Worm (Caenorhabditis elegans): ENCODE measurements around the gene mask-1.

mask-1 gene

DNA sequence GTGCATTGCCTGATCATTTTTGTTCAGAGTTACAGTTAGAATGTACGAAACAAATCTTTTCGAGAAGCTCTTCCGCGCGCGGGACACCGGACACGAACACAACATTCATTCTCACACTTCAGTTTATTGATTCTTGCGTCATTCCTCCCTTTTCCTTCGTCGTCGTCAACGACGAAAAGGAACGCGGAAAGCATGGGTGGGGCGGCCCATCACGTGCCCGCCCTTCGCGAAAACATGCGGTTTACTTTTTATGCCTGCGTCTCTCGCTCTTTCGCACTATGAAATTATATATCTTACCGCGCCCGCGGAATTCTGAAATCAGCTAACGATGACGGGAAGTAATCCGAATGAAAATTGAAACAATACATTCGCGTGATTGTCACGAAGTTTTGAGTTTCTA lies 5.9 kb downstream of the mask-1 start (continued):
- no peak for TF ChIP-seq ZK546.5 (tag; optimal IDR thresholded peaks at IDR 0.05)
- TF ChIP-seq nhr-77 (tag; optimal IDR thresholded peaks at IDR 0.05) = no peak
- TF ChIP-seq ceh-82 (tag; optimal IDR thresholded peaks at IDR 0.05) = no peak
- TF ChIP-seq daf-12 (tag; optimal IDR thresholded peaks at IDR 0.05) = no peak
- peak; percentile 33 for TF ChIP-seq elt-2 (tag; optimal IDR thresholded peaks at IDR 0.05)
- peak; percentile 13 for TF ChIP-seq nhr-25 (tag; optimal IDR thresholded peaks at IDR 0.05)
- no peak for TF ChIP-seq egl-27 (tag; optimal IDR thresholded peaks at IDR 0.05)
- no peak for TF ChIP-seq pqm-1 (tag; optimal IDR thresholded peaks at IDR 0.05)

DNA sequence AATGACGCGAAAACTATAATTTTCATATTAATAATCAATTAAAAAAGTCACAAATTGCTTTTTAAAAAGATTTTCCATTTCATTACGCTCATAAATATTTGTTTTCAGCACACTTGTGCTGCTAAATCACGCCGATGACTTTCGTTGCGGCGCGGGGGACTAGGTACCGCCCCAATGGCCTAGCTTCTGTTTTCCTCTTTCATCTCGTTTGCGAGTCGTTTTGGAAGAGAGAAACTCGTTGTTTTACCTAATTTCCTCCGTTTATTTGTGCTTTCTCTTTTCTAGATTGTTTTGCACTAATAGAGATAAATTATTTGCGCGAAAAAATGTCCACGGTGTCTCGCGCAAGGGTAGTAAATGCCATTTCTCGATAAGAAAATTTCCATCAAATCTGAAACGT lies 6.3 kb downstream of the mask-1 start:
- no peak for TF ChIP-seq ZK546.5 (tag; optimal IDR thresholded peaks at IDR 0.05)
- TF ChIP-seq hmg-11 (tag; optimal IDR thresholded peaks at IDR 0.05) = no peak
- TF ChIP-seq ceh-28 (tag; optimal IDR thresholded peaks at IDR 0.05) = no peak
- no peak for TF ChIP-seq snpc-4 (tag; optimal IDR thresholded peaks at IDR 0.05)
- no peak for TF ChIP-seq tbx-2 (tag; optimal IDR thresholded peaks at IDR 0.05)
- no peak for TF ChIP-seq lin-15B (tag; optimal IDR thresholded peaks at IDR 0.05)
- no peak for TF ChIP-seq ceh-16 (tag; optimal IDR thresholded peaks at IDR 0.05)
- TF ChIP-seq nhr-12 (tag; optimal IDR thresholded peaks at IDR 0.05) = no peak
- TF ChIP-seq sea-2 (GFP tag; optimal IDR thresholded peaks at IDR 0.05) = no peak

DNA sequence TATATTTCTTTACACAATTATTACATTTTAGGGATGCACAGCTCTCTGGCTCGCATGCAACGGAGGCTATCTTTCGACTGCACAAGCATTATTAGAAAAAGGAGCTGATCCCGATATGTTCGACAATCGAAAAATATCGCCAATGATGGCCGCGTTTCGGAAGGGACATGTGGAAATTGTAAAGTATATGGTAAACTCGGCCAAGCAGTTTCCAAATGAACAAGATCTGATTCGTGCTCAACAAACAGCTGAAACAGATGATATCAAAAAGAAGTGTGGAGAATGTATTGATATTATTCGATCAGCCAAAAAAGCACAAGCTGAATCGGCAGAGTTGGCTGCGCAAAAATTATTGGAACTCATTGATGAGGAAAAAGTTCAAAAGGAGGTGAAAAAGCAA lies 8.2 kb downstream of the mask-1 start:
- TF ChIP-seq ceh-16 (tag; optimal IDR thresholded peaks at IDR 0.05) = no peak
- no peak for TF ChIP-seq zag-1 (tag; optimal IDR thresholded peaks at IDR 0.05)
- TF ChIP-seq hmg-11 (tag; optimal IDR thresholded peaks at IDR 0.05) = no peak
- TF ChIP-seq pha-4 (tag; optimal IDR thresholded peaks at IDR 0.05) = no peak
- TF ChIP-seq nhr-67 (tag; optimal IDR thresholded peaks at IDR 0.05) = no peak
- no peak for TF ChIP-seq ceh-9 (tag; optimal IDR thresholded peaks at IDR 0.05)
- no peak for TF ChIP-seq nhr-11 (tag; optimal IDR thresholded peaks at IDR 0.05)
- TF ChIP-seq fos-1 (tag; optimal IDR thresholded peaks at IDR 0.05) = no peak
- TF ChIP-seq eor-1 (tag; optimal IDR thresholded peaks at IDR 0.05) = no peak
- no peak for TF ChIP-seq aly-2 (tag; optimal IDR thresholded peaks at IDR 0.05)
- TF ChIP-seq nfya-1 (tag; optimal IDR thresholded peaks at IDR 0.05; ENCODE audit: insufficient read depth) = no peak

DNA sequence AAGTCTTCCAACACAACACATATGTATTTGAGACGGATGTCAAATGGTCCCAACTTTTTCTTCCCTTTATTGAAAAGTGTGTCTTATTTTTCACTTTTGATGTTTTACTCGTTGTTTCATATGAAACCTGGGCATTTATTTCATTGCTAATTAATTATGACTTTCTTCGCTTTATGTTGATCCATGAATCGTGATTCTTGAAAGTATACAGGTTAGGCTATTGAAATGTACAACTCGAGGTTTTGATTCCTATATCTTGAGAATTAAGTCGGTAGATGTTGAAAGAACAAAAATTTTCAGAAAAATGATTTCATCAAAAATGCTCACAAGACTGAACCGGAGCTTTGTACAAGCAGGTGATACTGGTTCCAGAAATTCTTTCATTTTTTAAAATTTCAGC lies 12.4 kb downstream of the mask-1 start, which contains the start of gene nfu-1:
Gene nfu-1, plus strand, starts transcription at position 301 of the 400 bp plus-strand sequence.
- no peak for TF ChIP-seq unc-39 (tag; optimal IDR thresholded peaks at IDR 0.05)
- no peak for TF ChIP-seq ama-1 (optimal IDR thresholded peaks at IDR 0.05)
- no peak for TF ChIP-seq pha-4 (tag; optimal IDR thresholded peaks at IDR 0.05)
- no peak for TF ChIP-seq nhr-12 (tag; optimal IDR thresholded peaks at IDR 0.05)
- TF ChIP-seq nhr-77 (tag; optimal IDR thresholded peaks at IDR 0.05) = no peak
- TF ChIP-seq nhr-25 (tag; optimal IDR thresholded peaks at IDR 0.05) = no peak
- TF ChIP-seq elt-3 (tag; optimal IDR thresholded peaks at IDR 0.05) = no peak
- no peak for TF ChIP-seq lin-39 (tag; optimal IDR thresholded peaks at IDR 0.05)
- no peak for TF ChIP-seq eor-1 (tag; optimal IDR thresholded peaks at IDR 0.05)
- no peak for TF ChIP-seq nhr-237 (tag; optimal IDR thresholded peaks at IDR 0.05)
- TF ChIP-seq elt-2 (tag; optimal IDR thresholded peaks at IDR 0.05) = no peak

DNA sequence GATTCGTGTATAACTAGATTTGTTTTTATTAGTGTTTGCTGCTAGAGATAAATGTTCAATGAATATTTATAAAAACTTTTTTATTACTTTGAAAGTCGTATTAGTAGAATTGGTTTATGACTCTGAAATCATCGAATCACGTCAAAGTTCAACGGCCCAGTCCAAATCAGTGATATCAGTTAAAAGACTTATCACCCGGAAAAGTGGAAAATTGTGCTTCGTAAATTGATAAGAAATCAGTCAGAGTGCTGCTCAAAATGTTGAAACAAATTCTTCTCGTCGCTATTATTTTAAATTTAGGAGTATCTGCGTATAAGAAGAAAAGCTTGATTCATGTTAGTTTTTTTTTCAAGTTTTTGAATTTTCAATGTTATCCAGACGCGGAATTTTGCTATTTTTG lies 13.6 kb downstream of the mask-1 start, which contains the start of gene R10H10.3:
Gene R10H10.3, plus strand, starts transcription at position 243 of the 400 bp plus-strand sequence.
- TF ChIP-seq pqm-1 (tag; optimal IDR thresholded peaks at IDR 0.05) = peak; percentile 78
- peak; percentile 85 for TF ChIP-seq elt-2 (tag; optimal IDR thresholded peaks at IDR 0.05)
- no peak for TF ChIP-seq ceh-82 (tag; optimal IDR thresholded peaks at IDR 0.05)
- TF ChIP-seq unc-39 (tag; optimal IDR thresholded peaks at IDR 0.05) = no peak

DNA sequence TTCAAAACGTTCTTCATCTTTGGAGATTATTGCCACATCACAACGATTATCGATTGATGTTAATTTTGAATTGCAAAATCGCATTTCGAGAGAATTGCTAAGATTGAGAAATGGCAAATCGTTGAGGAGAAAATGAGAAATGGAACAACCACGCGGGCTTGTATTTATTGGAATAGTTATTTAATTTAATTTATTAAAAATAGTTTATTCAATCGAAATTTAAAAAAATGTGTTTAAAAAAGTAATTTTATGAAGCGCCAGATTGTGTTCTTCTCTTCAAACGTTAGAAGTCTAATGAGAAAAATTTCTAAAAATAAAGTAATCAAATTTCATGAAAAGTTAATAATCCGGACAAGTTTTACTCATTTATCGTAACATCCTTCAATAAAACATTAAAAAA lies 17.1 kb downstream of the mask-1 start, which contains the start of gene spe-26:
Gene spe-26, minus strand, starts transcription at position 101 of the 400 bp plus-strand sequence.
- TF ChIP-seq unc-62 (GFP tag; optimal IDR thresholded peaks at IDR 0.05) = no peak
- no peak for TF ChIP-seq egl-27 (tag; optimal IDR thresholded peaks at IDR 0.05)
- TF ChIP-seq daf-12 (tag; optimal IDR thresholded peaks at IDR 0.05) = no peak
- TF ChIP-seq ceh-16 (tag; optimal IDR thresholded peaks at IDR 0.05) = no peak
- TF ChIP-seq R02D3.7 (tag; optimal IDR thresholded peaks at IDR 0.05) = no peak
- no peak for TF ChIP-seq skn-1 (tag; optimal IDR thresholded peaks at IDR 0.05)
- no peak for TF ChIP-seq aly-2 (tag; optimal IDR thresholded peaks at IDR 0.05)
- TF ChIP-seq fkh-10 (GFP tag; optimal IDR thresholded peaks at IDR 0.05) = no peak
- TF ChIP-seq fkh-2 (tag; optimal IDR thresholded peaks at IDR 0.05) = no peak
- TF ChIP-seq nhr-43 (tag; optimal IDR thresholded peaks at IDR 0.05; ENCODE audit: poor library complexity, severe bottlenecking) = no peak
- no peak for TF ChIP-seq mdl-1 (tag; optimal IDR thresholded peaks at IDR 0.05)
